Worm (Caenorhabditis elegans) whole organism, midembryonic: ENCODE results near the gene tag-307.

Experiments
- T22C8.4 ChIP-seq: fragments of 200-800 bp; sonication (Bioruptor generic); IDR thresholded peaks from 2 replicates; pipeline ENCODE4 v1.3.6; 2022; ENCODE audit warnings: missing genetic modification characterization, missing compliant biosample characterization
- klf-2 ChIP-seq: fragments of 200-800 bp; sonication (Bioruptor generic); conservative IDR thresholded peaks from 2 replicates; pipeline ENCODE4 v1.3.6; 2022; ENCODE audit warnings: missing genetic modification reagents, missing genetic modification characterization, missing compliant biosample characterization
- ztf-23 ChIP-seq: fragments of 200-800 bp; sonication (Bioruptor generic); IDR thresholded peaks from 2 replicates; pipeline ENCODE4 v1.3.6; 2022; ENCODE audit warnings: missing genetic modification reagents, missing genetic modification characterization, missing compliant biosample characterization

DNA sequence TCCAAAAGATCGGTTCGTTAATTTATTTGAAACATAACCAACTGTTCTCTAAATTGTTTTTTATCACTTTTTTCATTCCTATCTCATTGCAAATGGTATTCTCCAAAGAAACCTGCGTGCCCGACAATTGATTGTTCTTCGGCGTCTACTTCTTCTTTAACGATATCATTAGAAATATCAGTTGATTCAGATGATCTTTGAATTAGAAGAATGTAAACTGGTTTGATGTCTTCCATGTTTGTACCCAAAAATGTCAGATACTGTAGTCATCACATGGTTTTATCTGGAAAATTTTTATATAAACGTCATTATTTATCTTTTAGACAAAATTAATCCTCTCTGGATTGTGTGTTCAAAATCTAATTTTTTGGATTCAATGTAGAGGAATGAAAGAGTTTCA lies 40.7 kb upstream of the tag-307 start:
- TF ChIP-seq klf-2 (no peak), ztf-23 (GFP tag; lab: Robert Waterston, UW) (no peak), T22C8.4 (no peak)
